Worm (Caenorhabditis elegans) whole organism, L4/young adult: Measurements from ENCODE around the gene Y46C8AL.11.
"Not testable (repeated sequence)": the region's sequence is repeated elsewhere in the genome, so short reads cannot be mapped to it uniquely, and the experiment has no call there.

ENCODE experiments used
- W03F9.2 ChIP-seq: fragments of 150-350 bp; optimal IDR thresholded peaks from 2 replicates; lab custom pipeline; 2014; ENCODE audit warnings: missing biosample characterization, missing genetic modification characterization
- dao-5 ChIP-seq: sonication (generic microtip); optimal IDR thresholded peaks from 2 replicates; lab custom pipeline; 2016; ENCODE audit warnings: missing genotype, missing genetic modification characterization, moderate library complexity, missing compliant biosample characterization
- him-1 ChIP-seq: sonication (generic microtip); optimal IDR thresholded peaks from 2 replicates; lab custom pipeline; 2016; ENCODE audit warnings: missing genotype, missing genetic modification reagents, missing genetic modification characterization, missing compliant biosample characterization

The Y46C8AL.11 gene

DNA sequence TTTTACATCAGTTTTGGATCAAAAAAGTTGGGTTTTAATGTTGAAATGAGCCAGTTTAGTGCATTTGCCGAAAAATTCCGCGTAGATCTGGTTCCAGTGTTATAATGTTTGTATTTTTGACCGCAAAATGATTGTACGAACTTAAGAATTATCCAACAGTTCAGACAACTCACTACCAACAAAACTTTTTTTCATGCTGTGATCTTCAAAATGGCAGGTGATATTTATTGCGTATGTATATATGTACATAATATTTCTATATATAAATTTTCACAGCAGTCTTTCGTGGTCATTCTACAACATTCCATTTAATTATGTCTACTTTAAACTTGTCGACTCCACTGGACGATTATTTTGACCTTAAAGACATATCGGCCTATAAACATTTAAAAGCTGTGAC lies 27.8 kb upstream of the Y46C8AL.11 start, which contains the start of gene srz-20:
TSS of gene srz-20 (plus strand) at position 301 of the 400 bp plus-strand sequence.
- no peak for TF ChIP-seq dao-5 (tag; lab: Kevin White, UChicago)
- TF ChIP-seq him-1, result no peak
- TF ChIP-seq W03F9.2 (tag; lab: Kevin White, UChicago), result no peak

- TF ChIP-seq him-1 (no peak), W03F9.2 (tag; lab: Kevin White, UChicago) (no peak), dao-5 (tag; lab: Kevin White, UChicago) (no peak)
These were observed 25.7 kb upstream of the Y46C8AL.11 start, which contains the start of gene F56D6.14 for ce11 chrIV:3917405-3917804. Gene F56D6.14, plus strand, starts transcription at chrIV:3917705.

DNA sequence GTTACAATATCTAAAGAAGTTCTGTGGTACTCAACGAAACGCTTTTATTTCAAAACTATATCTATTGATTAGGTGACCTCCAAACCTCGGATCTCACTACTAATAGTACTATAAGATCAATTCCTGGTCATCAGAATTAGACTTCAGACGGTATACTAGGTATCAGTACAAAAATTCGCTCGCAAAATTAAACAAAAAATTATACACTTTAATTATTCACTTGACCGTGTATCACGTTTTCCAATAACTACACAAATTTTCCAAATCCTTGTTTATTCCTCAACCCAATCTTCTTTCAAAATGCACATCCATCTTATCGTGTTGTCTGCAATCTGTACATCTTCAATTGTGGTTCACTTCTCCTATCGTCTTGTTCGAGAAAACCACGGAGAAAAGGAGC lies 24.9 kb upstream of the Y46C8AL.11 start, which contains the start of gene F56D6.23:
TSS of gene F56D6.23 (plus strand) at position 301 of the 400 bp plus-strand sequence.
- no peak for TF ChIP-seq W03F9.2 (tag; lab: Kevin White, UChicago)
- no peak for TF ChIP-seq dao-5 (tag; lab: Kevin White, UChicago)
- TF ChIP-seq him-1, result no peak

DNA sequence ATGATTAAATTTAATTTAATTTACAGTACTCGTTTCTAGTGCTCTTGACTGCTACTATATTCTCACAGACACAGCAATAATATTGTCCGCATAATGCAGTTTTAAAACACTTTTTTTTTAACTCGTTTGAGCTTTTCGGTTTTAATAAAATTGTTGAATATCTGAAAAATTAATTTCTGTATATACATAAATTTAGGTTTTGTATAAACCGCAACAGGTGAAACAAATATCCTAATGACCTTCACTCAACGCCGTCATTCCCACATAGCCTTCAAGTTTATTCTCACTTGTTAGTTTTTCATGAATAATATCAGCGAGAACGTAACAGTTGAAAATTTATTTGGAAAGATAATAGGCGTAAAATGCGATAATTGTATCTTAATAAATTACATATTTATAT lies 23.6 kb upstream of the Y46C8AL.11 start, which contains the start of gene srz-19:
TSS of gene srz-19 (plus strand) at position 301 of the 400 bp plus-strand sequence.
- no peak for TF ChIP-seq dao-5 (tag; lab: Kevin White, UChicago)
- no peak for TF ChIP-seq W03F9.2 (tag; lab: Kevin White, UChicago)
- TF ChIP-seq him-1, result no peak

DNA sequence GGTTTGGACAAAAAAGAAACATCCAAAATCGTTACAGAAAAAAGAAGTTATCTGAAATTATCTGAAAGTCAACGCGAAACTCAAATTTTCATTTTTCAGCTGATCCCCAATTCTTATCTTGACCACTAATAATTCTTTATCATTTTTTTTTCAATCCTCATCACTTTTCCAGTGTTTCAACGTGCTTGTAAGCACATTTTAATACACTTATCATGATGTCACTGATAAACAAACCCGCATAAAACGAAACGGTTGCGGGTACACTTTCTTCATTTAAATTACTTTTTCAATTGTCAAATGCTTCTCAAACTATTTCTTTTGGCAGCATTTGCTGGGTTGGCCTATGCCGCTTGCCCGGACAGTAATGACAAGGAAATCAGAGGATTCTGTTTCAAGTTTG lies 21.2 kb upstream of the Y46C8AL.11 start, which contains the start of gene clec-67:
TSS of gene clec-67 (plus strand) at position 268 of the 400 bp plus-strand sequence.
- TF ChIP-seq him-1 (no peak), W03F9.2 (tag; lab: Kevin White, UChicago) (no peak), dao-5 (tag; lab: Kevin White, UChicago) (no peak)

DNA sequence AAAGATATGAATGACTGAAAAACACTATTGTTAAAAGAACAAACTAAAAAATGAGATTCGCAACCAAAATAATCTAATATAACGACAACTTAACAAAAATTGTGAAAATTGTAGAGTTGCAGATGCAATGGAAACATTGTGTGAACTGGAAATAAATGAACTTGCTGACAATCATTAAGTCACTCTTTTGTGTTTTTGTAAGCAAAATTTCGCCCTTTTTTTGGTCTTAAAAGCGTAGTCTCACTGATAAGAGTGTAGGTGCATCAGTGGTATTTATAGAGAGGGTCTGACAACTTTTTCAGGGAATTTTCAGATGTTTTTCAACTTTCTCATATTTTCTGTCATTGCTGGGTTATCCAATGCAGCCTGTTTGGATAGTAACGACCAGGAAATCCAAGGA lies 17.0 kb upstream of the Y46C8AL.11 start, which contains the start of gene clec-68:
TSS of gene clec-68 (plus strand) at position 301 of the 400 bp plus-strand sequence.
- TF ChIP-seq him-1 (no peak), dao-5 (tag; lab: Kevin White, UChicago) (no peak), W03F9.2 (tag; lab: Kevin White, UChicago) (no peak)

DNA sequence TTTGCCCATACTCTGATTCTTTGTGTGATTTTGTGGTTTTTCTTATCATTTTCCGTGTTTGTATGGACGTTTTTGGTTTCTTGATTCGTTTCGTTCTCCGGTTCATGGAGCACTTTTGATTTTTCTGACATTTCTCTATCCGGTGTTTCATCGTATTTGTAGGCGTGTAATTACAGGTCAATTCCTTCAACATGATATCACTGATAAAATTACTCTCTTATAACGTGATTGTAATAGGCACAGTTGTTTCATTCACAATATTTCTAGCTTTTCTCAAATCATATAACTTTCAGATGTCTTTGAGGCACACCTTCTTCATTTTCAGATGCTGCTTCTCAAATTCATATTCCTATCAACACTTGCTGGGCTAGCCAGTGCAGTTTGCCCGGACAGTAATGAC lies 10.7 kb upstream of the Y46C8AL.11 start, which contains the start of gene clec-70:
TSS of gene clec-70 (plus strand) at position 301 of the 400 bp plus-strand sequence.
- TF ChIP-seq him-1; W03F9.2 (tag; lab: Kevin White, UChicago); dao-5 (tag; lab: Kevin White, UChicago): not testable (repeated sequence)

DNA sequence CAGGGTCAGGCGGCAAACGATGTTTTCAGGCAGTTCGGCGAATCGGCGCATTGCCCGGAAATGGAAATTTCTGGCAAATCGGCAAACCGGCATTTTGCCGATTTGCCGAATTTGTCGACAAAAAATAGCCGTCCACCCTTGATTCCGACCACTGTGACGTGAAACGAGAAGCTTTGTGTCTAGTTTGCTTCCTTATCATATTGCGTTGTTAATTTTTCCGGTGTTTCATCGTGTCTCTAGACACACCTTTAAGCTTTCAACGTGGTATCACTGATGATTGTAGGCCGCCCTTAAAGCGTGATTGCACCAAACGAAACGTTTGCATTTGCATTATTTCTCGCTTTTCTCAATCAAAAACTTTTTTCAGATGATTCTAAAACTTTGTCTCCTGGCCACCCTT lies 6.0 kb upstream of the Y46C8AL.11 start, which contains the start of gene clec-71:
TSS of gene clec-71 (plus strand) at position 362 of the 400 bp plus-strand sequence.
- TF ChIP-seq W03F9.2 (tag; lab: Kevin White, UChicago), result no peak
- TF ChIP-seq him-1, result no peak
- TF ChIP-seq dao-5 (tag; lab: Kevin White, UChicago), result no peak

DNA sequence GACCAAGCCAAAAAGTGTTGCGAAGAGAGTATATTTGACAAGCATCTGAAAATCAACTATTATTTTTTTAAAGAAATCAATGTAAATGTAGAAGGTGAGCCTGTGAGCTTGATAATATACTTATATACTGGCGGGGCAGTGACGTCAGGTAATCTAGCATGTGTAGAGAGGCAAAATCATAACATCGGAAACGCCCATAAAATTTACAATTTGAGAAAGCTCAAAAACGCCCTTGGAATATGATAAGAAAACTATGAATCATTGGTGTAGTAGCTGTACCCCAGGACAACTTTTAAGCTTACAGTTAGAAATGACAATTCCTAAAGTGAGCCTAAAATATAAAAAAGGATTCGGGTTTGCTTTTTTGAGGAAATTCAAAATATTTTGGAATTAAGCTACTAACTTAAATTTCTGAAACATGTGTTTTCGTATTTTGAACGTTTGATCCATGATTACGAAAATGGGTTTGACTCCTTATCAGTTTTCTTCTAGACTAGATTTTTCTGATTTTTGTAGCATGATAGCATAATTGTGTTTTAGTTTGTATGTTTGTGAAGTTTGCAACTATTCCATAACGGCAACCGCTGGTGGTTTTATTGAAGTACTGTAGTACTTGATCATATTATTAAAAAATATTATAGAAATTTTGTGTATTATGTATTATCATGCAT lies 1.3 kb upstream of the Y46C8AL.11 start, which contains the start of gene clec-174:
TSS of gene clec-174 (minus strand) at position 51 of the 671 bp plus-strand sequence.
- no peak for TF ChIP-seq W03F9.2 (tag; lab: Kevin White, UChicago)
- TF ChIP-seq dao-5 (tag; lab: Kevin White, UChicago), result no peak
- no peak for TF ChIP-seq him-1

- TF ChIP-seq dao-5 (tag; lab: Kevin White, UChicago) (no peak), W03F9.2 (tag; lab: Kevin White, UChicago) (no peak), him-1 (no peak)
These were observed 1.4 kb downstream of the Y46C8AL.11 start, which contains the start of gene clec-72 for ce11 chrIV:3944459-3944858. Gene clec-72, plus strand, starts transcription at chrIV:3944816.

DNA sequence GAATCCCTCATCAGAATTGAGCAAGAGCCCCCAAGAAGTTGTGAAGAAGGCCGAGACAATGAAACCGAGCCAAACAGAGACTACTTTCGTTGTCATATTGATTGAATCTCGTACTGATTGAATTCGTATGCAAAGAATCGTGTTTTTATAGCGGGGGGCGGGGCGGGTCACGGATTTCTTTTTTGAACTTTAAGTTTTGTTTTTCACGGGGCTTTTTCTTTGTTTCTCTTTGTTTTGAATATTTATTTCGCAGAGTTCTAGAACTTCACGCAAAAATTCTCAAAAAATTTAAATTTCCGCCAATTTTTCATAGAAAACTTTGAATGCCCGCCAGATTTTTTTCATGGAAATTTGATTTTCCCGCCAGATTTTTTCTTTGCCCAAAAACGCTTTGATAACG lies 13.0 kb downstream of the Y46C8AL.11 start, which contains the start of gene clec-73:
TSS of gene clec-73 (minus strand) at position 101 of the 400 bp plus-strand sequence.
- TF ChIP-seq dao-5 (tag; lab: Kevin White, UChicago) (no peak), him-1 (no peak), W03F9.2 (tag; lab: Kevin White, UChicago) (no peak)

- TF ChIP-seq dao-5 (tag; lab: Kevin White, UChicago), result no peak
- no peak for TF ChIP-seq him-1
- TF ChIP-seq W03F9.2 (tag; lab: Kevin White, UChicago), result no peak
These were observed 13.6 kb downstream of the Y46C8AL.11 start, which contains the start of gene clec-74 for ce11 chrIV:3956705-3957104. Gene clec-74, plus strand, starts transcription at chrIV:3957005.

DNA sequence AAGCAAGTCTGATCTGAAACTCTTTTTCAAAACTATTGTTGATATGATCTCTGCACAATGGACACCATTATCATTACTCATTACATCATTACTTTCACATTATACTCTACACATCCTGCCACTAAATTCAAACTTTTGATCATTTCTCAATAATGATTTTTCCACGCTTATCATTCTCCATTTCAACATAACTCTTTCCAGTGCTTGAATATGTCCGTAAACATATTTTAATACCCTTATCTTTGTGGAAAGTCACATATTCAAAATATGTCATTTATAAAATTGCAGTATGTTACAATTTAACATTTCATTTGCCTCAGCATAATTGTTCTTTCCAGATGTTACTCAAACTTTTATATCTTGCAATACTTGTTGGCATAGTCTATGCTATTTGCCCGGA lies 17.3 kb downstream of the Y46C8AL.11 start, which contains the start of gene clec-75:
TSS of gene clec-75 (plus strand) at position 339 of the 400 bp plus-strand sequence.
- TF ChIP-seq dao-5 (tag; lab: Kevin White, UChicago) (no peak), W03F9.2 (tag; lab: Kevin White, UChicago) (no peak), him-1 (no peak)

DNA sequence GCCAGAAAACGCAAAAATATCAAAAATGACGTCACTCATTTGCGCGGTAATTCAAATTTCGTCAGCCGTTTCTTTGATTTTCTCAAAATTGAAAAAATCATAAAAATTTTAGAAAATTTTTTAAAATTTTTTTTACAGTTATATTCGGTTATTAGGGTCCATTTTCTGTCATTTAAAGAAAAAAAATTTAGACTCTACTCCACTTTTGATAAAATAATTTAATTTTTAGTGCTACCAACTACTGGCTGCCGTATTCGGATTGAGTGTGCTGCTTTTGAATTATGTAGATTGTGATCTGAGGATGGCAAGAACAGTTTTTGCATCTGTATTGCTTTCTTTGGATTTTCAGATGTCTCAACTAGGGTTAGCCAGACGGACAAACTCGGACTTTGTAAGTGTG lies 19.5 kb downstream of the Y46C8AL.11 start, which contains the start of gene Y46C8AM.1:
TSS of gene Y46C8AM.1 (plus strand) at position 301 of the 400 bp plus-strand sequence.
- TF ChIP-seq W03F9.2 (tag; lab: Kevin White, UChicago) (no peak), dao-5 (tag; lab: Kevin White, UChicago) (no peak), him-1 (no peak)
